Worm (Caenorhabditis elegans): ENCODE measurements around the gene C49C3.6.

C49C3.6 gene

ce11 chrIV:17382029-17382428 is 50.7 kb downstream of the C49C3.6 start, which contains the start of gene C30H6.8:
TSS of gene C30H6.8 (plus strand) at chrIV:17382329.
- TF ChIP-seq egl-27 (tag; optimal IDR thresholded peaks at IDR 0.05) (no peak), lin-39 (tag; optimal IDR thresholded peaks at IDR 0.05) (no peak), mml-1 (tag; optimal IDR thresholded peaks at IDR 0.05) (no peak), elt-3 (tag; optimal IDR thresholded peaks at IDR 0.05) (no peak), fkh-2 (tag; optimal IDR thresholded peaks at IDR 0.05) (no peak)
